Fruit fly (Drosophila melanogaster): ENCODE measurements around the gene Rpp30.

dm6 chr2L:294452-295362 is 42.5 kb upstream of the Rpp30 start, which contains the start of the genes U2af38 and Stip1:
- no peak for TF ChIP-seq psq (optimal IDR thresholded peaks at IDR 0.05)
- no peak for TF ChIP-seq Sin3A (optimal IDR thresholded peaks at IDR 0.05)

Measured in Kc167 (cell line).